Worm (Caenorhabditis elegans) whole organism, L4 larva: ENCODE measurements around the gene ptp-3.

Source experiments
- F10B5.3 ChIP-seq: sonication (generic microtip); optimal IDR thresholded peaks from 2 replicates; lab custom pipeline; 2016; ENCODE audit warnings: mild to moderate bottlenecking, missing genetic modification characterization, missing compliant biosample characterization
- F49E8.2 ChIP-seq: sonication (generic microtip); optimal IDR thresholded peaks from 2 replicates; lab custom pipeline; 2016; ENCODE audit warnings: missing compliant biosample characterization, mild to moderate bottlenecking, missing genetic modification characterization, borderline replicate concordance
- Y105C5A.15 ChIP-seq: fragments of 200-800 bp; sonication (Bioruptor generic); IDR thresholded peaks from 2 replicates; pipeline ENCODE4 v1.3.6; 2022; ENCODE audit warnings: missing genetic modification characterization, missing compliant biosample characterization
- Y75B8A.6 ChIP-seq: fragments of 200-800 bp; sonication (Bioruptor generic); IDR thresholded peaks from 2 replicates; pipeline ENCODE4 v1.3.6; 2022; ENCODE audit warnings: missing genetic modification reagents, missing genetic modification characterization, missing compliant biosample characterization
- ZK546.5 ChIP-seq, 2 experiments: sonication (generic microtip); optimal IDR thresholded peaks; 2 replicates each; lab custom pipeline; 2017; ENCODE audit warnings: missing biosample characterization in 2 of 2, missing genetic modification characterization in 2 of 2
- aha-1 ChIP-seq: fragments of 150-350 bp; peaks from one replicate; lab custom pipeline; 2014; ENCODE audit warnings: missing biosample characterization, missing genetic modification characterization
- aly-2 ChIP-seq: sonication (generic microtip); optimal IDR thresholded peaks from 2 replicates; lab custom pipeline; 2018; ENCODE audit warnings: missing biosample characterization, missing genetic modification characterization
- ama-1 ChIP-seq: fragments of 150-350 bp; optimal IDR thresholded peaks from 2 replicates; lab custom pipeline; 2014; ENCODE audit warnings: inconsistent platforms, mixed read lengths
- attf-4 ChIP-seq: sonication (generic microtip); optimal IDR thresholded peaks from 3 replicates; lab custom pipeline; 2017; ENCODE audit warnings: missing biosample characterization, missing genetic modification characterization
- ctbp-1 ChIP-seq: fragments of 200-800 bp; sonication (Bioruptor generic); IDR thresholded peaks from 2 replicates; pipeline ENCODE4 v1.3.6; 2022; ENCODE audit warnings: missing genetic modification reagents, missing genetic modification characterization, missing compliant biosample characterization
- daf-12 ChIP-seq: fragments of 150-350 bp; optimal IDR thresholded peaks from 2 replicates; lab custom pipeline; 2014; ENCODE audit warnings: missing biosample characterization, missing genetic modification reagents, missing genetic modification characterization
- daf-19 ChIP-seq: fragments of 200-800 bp; sonication (Bioruptor generic); conservative IDR thresholded peaks from 2 replicates; pipeline ENCODE4 v1.3.6; 2022; ENCODE audit warnings: missing genetic modification characterization, missing compliant biosample characterization
- egl-43 ChIP-seq: fragments of 200-800 bp; sonication (Bioruptor generic); IDR thresholded peaks from 2 replicates; pipeline ENCODE4 v1.3.6; 2022; ENCODE audit warnings: missing genetic modification reagents, missing genetic modification characterization, missing compliant biosample characterization
- hmg-1.1 ChIP-seq: fragments of 200-800 bp; sonication (Bioruptor generic); IDR thresholded peaks from 2 replicates; pipeline ENCODE4 v1.3.6; 2022; ENCODE audit warnings: missing genetic modification reagents, missing genetic modification characterization, missing compliant biosample characterization
- jun-1 ChIP-seq: fragments of 150-350 bp; optimal IDR thresholded peaks from 2 replicates; lab custom pipeline; 2014; ENCODE audit warnings: missing biosample characterization, missing genetic modification reagents, missing genetic modification characterization
- lin-13 ChIP-seq: fragments of 150-350 bp; optimal IDR thresholded peaks from 2 replicates; lab custom pipeline; 2014; ENCODE audit warnings: missing biosample characterization, missing genetic modification reagents, missing genetic modification characterization
- lin-15B ChIP-seq: fragments of 150-350 bp; sonication (generic microtip); optimal IDR thresholded peaks from 3 replicates; lab custom pipeline; 2014; ENCODE audit warnings: missing biosample characterization, missing genetic modification characterization
- lin-29 ChIP-seq: fragments of 200-800 bp; sonication (Bioruptor generic); IDR thresholded peaks from 2 replicates; pipeline ENCODE4 v1.3.6; 2022; ENCODE audit warnings: missing genetic modification reagents, missing genetic modification characterization, missing compliant biosample characterization
- lin-39 ChIP-seq: fragments of 150-350 bp; optimal IDR thresholded peaks from 2 replicates; lab custom pipeline; 2014; ENCODE audit warnings: missing biosample characterization, missing genetic modification reagents, missing genetic modification characterization
- madf-5 ChIP-seq, 2 experiments: fragments of 200-800 bp; sonication (Bioruptor generic); IDR thresholded peaks; 2 replicates each; pipeline ENCODE4 v1.3.6; 2022; ENCODE audit warnings: missing compliant biosample characterization in 2 of 2, missing genetic modification characterization in 2 of 2
- madf-9 ChIP-seq: fragments of 200-800 bp; sonication (Bioruptor generic); conservative IDR thresholded peaks from 2 replicates; pipeline ENCODE4 v1.3.6; 2022; ENCODE audit warnings: missing genetic modification reagents, missing genetic modification characterization, missing compliant biosample characterization
- mdl-1 ChIP-seq, 2 experiments: fragments of 150-350 bp in 1 of 2; sonication (generic microtip) in 1 of 2; optimal IDR thresholded peaks; 2 replicates each; lab custom pipeline; 2014 to 2017; ENCODE audit warnings: missing biosample characterization in 2 of 2, missing genetic modification characterization in 2 of 2
- mdt-29 ChIP-seq: fragments of 200-800 bp; sonication (Bioruptor generic); IDR thresholded peaks from 2 replicates; pipeline ENCODE4 v1.3.6; 2022; ENCODE audit warnings: missing genetic modification reagents, missing genetic modification characterization, missing compliant biosample characterization
- mxl-3 ChIP-seq: fragments of 200-800 bp; sonication (Bioruptor generic); optimal IDR thresholded peaks from 2 replicates; lab custom pipeline; 2018; ENCODE audit warnings: mild to moderate bottlenecking, missing genetic modification characterization, missing compliant biosample characterization
- nhr-102 ChIP-seq: sonication (generic microtip); optimal IDR thresholded peaks from 2 replicates; lab custom pipeline; 2016; ENCODE audit warnings: mild to moderate bottlenecking, missing genetic modification characterization, moderate library complexity, missing compliant biosample characterization
- nhr-111 ChIP-seq: fragments of 200-800 bp; sonication (Bioruptor generic); optimal IDR thresholded peaks from 2 replicates; lab custom pipeline; 2018; ENCODE audit warnings: mild to moderate bottlenecking, missing genetic modification characterization, missing compliant biosample characterization
- nhr-77 ChIP-seq: fragments of 150-350 bp; optimal IDR thresholded peaks from 2 replicates; lab custom pipeline; 2014; ENCODE audit warnings: missing biosample characterization, missing genetic modification characterization
- pha-4 ChIP-seq, 2 experiments: fragments of 150-350 bp in 1 of 2; fragments of 200-800 bp in 1 of 2; sonication (Bioruptor generic) in 1 of 2; IDR thresholded peaks in 1 of 2; optimal IDR thresholded peaks in 1 of 2; 2 replicates each; pipeline versions ENCODE4 v1.3.6 to Lab custom; 2014 to 2022; ENCODE audit warnings: missing genetic modification characterization in 2 of 2, missing genetic modification reagents in 2 of 2, missing biosample characterization in 1 of 2, missing compliant biosample characterization in 1 of 2
- php-3 ChIP-seq: fragments of 200-800 bp; sonication (Bioruptor generic); IDR thresholded peaks from 2 replicates; pipeline ENCODE4 v1.3.6; 2022; ENCODE audit warnings: missing genetic modification reagents, missing genetic modification characterization, missing compliant biosample characterization
- skn-1 ChIP-seq: fragments of 150-350 bp; optimal IDR thresholded peaks from 2 replicates; lab custom pipeline; 2014; ENCODE audit warnings: missing biosample characterization, missing genetic modification characterization
- snpc-1.2 ChIP-seq: fragments of 200-800 bp; sonication (Bioruptor generic); IDR thresholded peaks from 2 replicates; pipeline ENCODE4 v1.3.6; 2022; ENCODE audit warnings: missing genetic modification reagents, missing genetic modification characterization, missing compliant biosample characterization
- spr-3 ChIP-seq: fragments of 200-800 bp; sonication (Bioruptor generic); optimal IDR thresholded peaks from 2 replicates; lab custom pipeline; 2018; ENCODE audit warnings: mild to moderate bottlenecking, missing genetic modification characterization, missing compliant biosample characterization
- tag-97 ChIP-seq: fragments of 200-800 bp; sonication (Bioruptor generic); IDR thresholded peaks from 2 replicates; pipeline ENCODE4 v1.3.6; 2022; ENCODE audit warnings: missing genetic modification characterization, missing compliant biosample characterization
- vab-7 ChIP-seq: fragments of 200-800 bp; sonication (Bioruptor generic); IDR thresholded peaks from 2 replicates; pipeline ENCODE4 v1.3.6; 2022; ENCODE audit warnings: missing genetic modification reagents, missing genetic modification characterization, missing compliant biosample characterization
- zfp-3 ChIP-seq: fragments of 200-800 bp; sonication (Bioruptor generic); conservative IDR thresholded peaks from 2 replicates; pipeline ENCODE4 v1.3.6; 2022; ENCODE audit warnings: missing genetic modification reagents, missing genetic modification characterization, missing compliant biosample characterization
- ztf-7 ChIP-seq: fragments of 150-350 bp; optimal IDR thresholded peaks from 2 replicates; lab custom pipeline; 2014; ENCODE audit warnings: missing biosample characterization, missing genetic modification characterization

ptp-3 gene

ce11 chrII:11015734-11016133 is 40.4 kb downstream of the ptp-3 start (continued):
- TF ChIP-seq madf-5 (GFP tag; IDR thresholded peaks at IDR 0.05; lab: Robert Waterston, UW) (peak in 1 of 2 experiments; percentile 96; a peak in 2 of 4 replicates), pha-4 (GFP tag; IDR thresholded peaks at IDR 0.05; lab: Robert Waterston, UW) (peak; percentile 84; the same call in 1 of the 2 replicates), pha-4 (tag; optimal IDR thresholded peaks at IDR 0.05; lab: Kevin White, UChicago) (no peak), snpc-1.2 (GFP tag; lab: Robert Waterston, UW) (no peak), php-3 (GFP tag; lab: Robert Waterston, UW) (no peak), ztf-7 (tag; lab: Kevin White, UChicago) (no peak), ama-1 (lab: Kevin White, UChicago) (no peak), nhr-111 (GFP tag; lab: Kevin White, UChicago) (no peak), lin-15B (tag; lab: Kevin White, UChicago) (no peak), tag-97 (GFP tag; lab: Robert Waterston, UW) (no peak)

DNA sequence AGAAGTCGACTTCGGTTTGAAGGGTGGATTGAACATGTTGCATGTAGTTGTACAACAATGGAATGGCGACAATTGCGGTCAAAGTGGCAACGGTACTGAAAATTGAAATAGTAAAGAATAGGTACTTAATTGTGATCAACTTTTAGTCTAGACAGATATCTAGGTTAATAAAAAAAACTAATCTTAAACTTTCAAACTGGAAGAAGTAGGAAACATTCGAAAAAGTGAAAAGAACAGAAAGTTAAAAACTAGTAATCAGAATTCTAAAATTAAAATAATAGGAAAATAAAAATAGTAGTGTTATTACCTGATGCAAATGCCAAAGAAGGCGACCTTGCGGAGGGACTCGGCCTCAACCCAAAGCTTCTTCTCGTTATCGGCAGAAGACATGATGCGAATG is 41.1 kb downstream of the ptp-3 start:
- 0 out of 2 replicates have a peak, but pooled peaks have one; percentile 7 for TF ChIP-seq lin-29
- no peak for TF ChIP-seq lin-13 (GFP tag; lab: Kevin White, UChicago)
- peak; percentile 9 for TF ChIP-seq ama-1 (lab: Kevin White, UChicago)
- TF ChIP-seq aha-1 (tag; lab: Kevin White, UChicago), result peak; percentile 95
- TF ChIP-seq, all 104 proteins: peak for 3

ce11 chrII:11016835-11016883 is 41.3 kb downstream of the ptp-3 start, which contains the start of gene ram-2:
Gene ram-2, minus strand, starts transcription at chrII:11016881.
- TF ChIP-seq zfp-3 (GFP tag; lab: Robert Waterston, UW), result no peak
- no peak for TF ChIP-seq daf-19 (GFP tag; lab: Robert Waterston, UW)
- no peak for TF ChIP-seq mxl-3
- TF ChIP-seq aha-1 (tag; lab: Kevin White, UChicago), result no peak
- no peak for TF ChIP-seq skn-1 (tag; lab: Kevin White, UChicago)
- no peak for TF ChIP-seq egl-43
- TF ChIP-seq daf-12 (tag; lab: Kevin White, UChicago), result no peak
- no peak for TF ChIP-seq attf-4 (tag; lab: Kevin White, UChicago)
- TF ChIP-seq F10B5.3 (tag; lab: Kevin White, UChicago), result no peak
- TF ChIP-seq lin-13 (GFP tag; lab: Kevin White, UChicago), result no peak
- no peak for TF ChIP-seq nhr-111 (GFP tag; lab: Kevin White, UChicago)
- TF ChIP-seq madf-9, result no peak
- TF ChIP-seq jun-1 (tag; lab: Kevin White, UChicago), result no peak
- TF ChIP-seq ctbp-1, result no peak
- no peak for TF ChIP-seq spr-3 (GFP tag; lab: Kevin White, UChicago)
- no peak for TF ChIP-seq Y75B8A.6 (GFP tag; lab: Robert Waterston, UW)

- TF ChIP-seq ztf-7 (tag; lab: Kevin White, UChicago) (no peak), nhr-77 (tag; lab: Kevin White, UChicago) (no peak), aly-2 (tag; lab: Kevin White, UChicago) (no peak), hmg-1.1 (no peak), Y105C5A.15 (GFP tag; lab: Robert Waterston, UW) (no peak), lin-39 (tag; lab: Kevin White, UChicago) (no peak), nhr-102 (tag; lab: Kevin White, UChicago) (no peak), mdl-1 (tag; optimal IDR thresholded peaks at IDR 0.05; lab: Kevin White, UChicago) (no peak), mdt-29 (GFP tag; lab: Robert Waterston, UW) (no peak), F49E8.2 (tag; lab: Kevin White, UChicago) (no peak), ZK546.5 (tag; optimal IDR thresholded peaks at IDR 0.05; lab: Kevin White, UChicago) (no peak), vab-7 (GFP tag; lab: Robert Waterston, UW) (no peak)
Observed at ce11 chrII:11016884-11017283, 41.5 kb downstream of the ptp-3 start.
